Fruit fly (Drosophila melanogaster) whole organism, embryonic: ENCODE results near the gene RpS3.
A peak's percentile ranks its signal among the peaks of the same experiment; 100 is the strongest.

Experiments used
- Adf1 ChIP-seq: fragments of 200-800 bp; sonication (Bioruptor generic); IDR thresholded peaks from 2 replicates; pipeline ENCODE4 v1.3.6; 2022; ENCODE audit warnings: missing biosample characterization, missing genetic modification characterization
- Asciz ChIP-seq: fragments of 200-800 bp; sonication (Bioruptor generic); optimal IDR thresholded peaks from 2 replicates; lab custom pipeline; 2017; ENCODE audit warnings: missing biosample characterization, mild to moderate bottlenecking, missing genetic modification characterization, missing genetic modification reagents
- Atf6 ChIP-seq: fragments of 200-800 bp; sonication (Bioruptor generic); IDR thresholded peaks from 2 replicates; pipeline ENCODE4 v1.3.6; 2022; ENCODE audit warnings: missing biosample characterization, missing genetic modification characterization
- B-H1 ChIP-seq: fragments of 200-800 bp; sonication (Bioruptor generic); IDR thresholded peaks from 3 replicates; pipeline ENCODE4 v1.3.6; 2022; ENCODE audit warnings: missing biosample characterization, missing genetic modification characterization
- C15 ChIP-seq: fragments of 200-800 bp; sonication (Bioruptor generic); IDR thresholded peaks from 3 replicates; pipeline ENCODE4 v1.3.6; 2022; ENCODE audit warnings: missing biosample characterization, missing genetic modification characterization
- CG10654 ChIP-seq: fragments of 200-800 bp; sonication (Bioruptor generic); optimal IDR thresholded peaks from 2 replicates; lab custom pipeline; 2016; ENCODE audit warnings: missing biosample characterization, missing genetic modification characterization
- CG11093 ChIP-seq: fragments of 200-800 bp; sonication (Bioruptor generic); IDR thresholded peaks from 3 replicates; pipeline ENCODE4 v1.3.6; 2022; ENCODE audit warnings: missing biosample characterization, missing genetic modification characterization
- CG13775 ChIP-seq: fragments of 200-800 bp; sonication (Bioruptor generic); optimal IDR thresholded peaks from 3 replicates; lab custom pipeline; 2017; ENCODE audit warnings: missing biosample characterization, mild to moderate bottlenecking, missing genetic modification characterization
- CG14441 ChIP-seq: fragments of 200-800 bp; sonication (Bioruptor generic); IDR thresholded peaks from 2 replicates; pipeline ENCODE4 v1.3.6; 2022; ENCODE audit warnings: missing biosample characterization, missing genetic modification characterization
- CG15073 ChIP-seq: fragments of 200-800 bp; sonication (Bioruptor generic); optimal IDR thresholded peaks from 2 replicates; lab custom pipeline; 2016; ENCODE audit warnings: missing biosample characterization, missing genetic modification characterization
- CG15269 ChIP-seq: fragments of 200-800 bp; sonication (Bioruptor generic); optimal IDR thresholded peaks from 2 replicates; lab custom pipeline; 2018; ENCODE audit warnings: missing biosample characterization, mild to moderate bottlenecking, missing genetic modification characterization, moderate library complexity
- CG15601 ChIP-seq: fragments of 200-800 bp; sonication (Bioruptor generic); optimal IDR thresholded peaks from 3 replicates; lab custom pipeline; 2019; ENCODE audit warnings: missing biosample characterization, mild to moderate bottlenecking, missing genetic modification characterization, moderate library complexity
- CG18476 ChIP-seq: fragments of 200-800 bp; sonication (Bioruptor generic); optimal IDR thresholded peaks from 2 replicates; lab custom pipeline; 2016; ENCODE audit warnings: missing biosample characterization, mild to moderate bottlenecking, missing genetic modification characterization
- CG2116 ChIP-seq: fragments of 200-800 bp; sonication (Bioruptor generic); optimal IDR thresholded peaks from 3 replicates; lab custom pipeline; 2018; ENCODE audit warnings: missing biosample characterization, mild to moderate bottlenecking, missing genetic modification characterization
- CG31224 ChIP-seq: fragments of 200-800 bp; sonication (Bioruptor generic); IDR thresholded peaks from 2 replicates; pipeline ENCODE4 v1.3.6; 2022; ENCODE audit warnings: missing biosample characterization, missing genetic modification characterization
- CG32772 ChIP-seq: fragments of 200-800 bp; sonication (Bioruptor generic); IDR thresholded peaks from 2 replicates; pipeline ENCODE4 v1.3.6; 2022; ENCODE audit warnings: missing biosample characterization, missing genetic modification characterization
- CG3407 ChIP-seq: fragments of 200-800 bp; sonication (Bioruptor generic); optimal IDR thresholded peaks from 2 replicates; lab custom pipeline; 2018; ENCODE audit warnings: missing biosample characterization, mild to moderate bottlenecking, missing genetic modification characterization
- CG4820 ChIP-seq: fragments of 200-800 bp; sonication (Bioruptor generic); optimal IDR thresholded peaks from 3 replicates; lab custom pipeline; 2016; ENCODE audit warnings: missing biosample characterization, missing genetic modification characterization
- CG5245 ChIP-seq: fragments of 200-800 bp; sonication (Bioruptor generic); optimal IDR thresholded peaks from 3 replicates; lab custom pipeline; 2016; ENCODE audit warnings: missing biosample characterization, missing genetic modification characterization
- CG6654 ChIP-seq: fragments of 200-800 bp; sonication (Bioruptor generic); optimal IDR thresholded peaks from 2 replicates; lab custom pipeline; 2017; ENCODE audit warnings: missing biosample characterization, mild to moderate bottlenecking, missing genetic modification characterization
- CHES-1-like ChIP-seq: fragments of 200-800 bp; sonication (Bioruptor generic); optimal IDR thresholded peaks from 2 replicates; lab custom pipeline; 2016; ENCODE audit warnings: missing biosample characterization, missing genetic modification characterization
- CkIIα-i1 ChIP-seq: fragments of 200-800 bp; sonication (Bioruptor generic); IDR thresholded peaks from 2 replicates; pipeline ENCODE4 v1.3.6; 2022; ENCODE audit warnings: missing biosample characterization, missing genetic modification characterization
- D ChIP-seq, 2 experiments: fragments of 200-800 bp in 1 of 2; fragments of >200 bp in 1 of 2; sonication (Bioruptor generic) in 1 of 2; optimal IDR thresholded peaks; 2 replicates in 1 of 2; 3 replicates in 1 of 2; lab custom pipeline; 2017; ENCODE audit warnings: mild to moderate bottlenecking in 1 of 2, missing biosample characterization in 1 of 2, missing genetic modification characterization in 1 of 2, missing genetic modification reagents in 1 of 2
- Doc2 ChIP-seq: fragments of 200-800 bp; sonication (Bioruptor generic); IDR thresholded peaks from 2 replicates; pipeline ENCODE4 v1.3.6; 2022; ENCODE audit warnings: missing biosample characterization, missing genetic modification characterization
- ERR ChIP-seq: fragments of 200-800 bp; sonication (Bioruptor generic); optimal IDR thresholded peaks from 2 replicates; lab custom pipeline; 2016; ENCODE audit warnings: missing biosample characterization, missing genetic modification characterization
- Ets65A ChIP-seq: fragments of 200-800 bp; sonication (Bioruptor generic); peaks from one replicate; lab custom pipeline; 2016; ENCODE audit warnings: missing biosample characterization, missing genetic modification characterization
- H15 ChIP-seq: fragments of 200-800 bp; sonication (Bioruptor generic); IDR thresholded peaks from 3 replicates; pipeline ENCODE4 v1.3.6; 2022; ENCODE audit warnings: missing biosample characterization, missing genetic modification characterization
- HLH4C ChIP-seq: fragments of 200-800 bp; sonication (Bioruptor generic); IDR thresholded peaks from 3 replicates; pipeline ENCODE4 v1.3.6; 2022; ENCODE audit warnings: missing biosample characterization, missing genetic modification characterization; ENCODE audit not compliant: partially characterized antibody
- Hand ChIP-seq: fragments of 200-800 bp; sonication (Bioruptor generic); optimal IDR thresholded peaks from 2 replicates; lab custom pipeline; 2017; ENCODE audit warnings: mild to moderate bottlenecking, missing biosample characterization, missing genetic modification reagents, missing genetic modification characterization
- Kr ChIP-seq: fragments of 200-800 bp; sonication (Bioruptor generic); optimal IDR thresholded peaks from 2 replicates; lab custom pipeline; 2017; ENCODE audit warnings: missing biosample characterization, mild to moderate bottlenecking, missing genetic modification characterization
- Lhr ChIP-seq: fragments of 200-800 bp; sonication (Bioruptor generic); optimal IDR thresholded peaks from 3 replicates; lab custom pipeline; 2017; ENCODE audit warnings: mild to moderate bottlenecking, missing biosample characterization, missing genetic modification reagents, missing genetic modification characterization
- Mes4 ChIP-seq: fragments of 200-800 bp; sonication (Bioruptor generic); optimal IDR thresholded peaks from 2 replicates; lab custom pipeline; 2016; ENCODE audit warnings: missing biosample characterization, missing genetic modification characterization
- Sox102F ChIP-seq: fragments of 200-800 bp; sonication (Bioruptor generic); optimal IDR thresholded peaks from 2 replicates; lab custom pipeline; 2018; ENCODE audit warnings: missing biosample characterization, mild to moderate bottlenecking, missing genetic modification characterization, moderate library complexity
- Taf1 ChIP-seq: fragments of 200-800 bp; sonication (Bioruptor generic); IDR thresholded peaks from 2 replicates; pipeline ENCODE4 v1.3.6; 2022; ENCODE audit warnings: missing biosample characterization, missing genetic modification characterization
- crol ChIP-seq: fragments of 200-800 bp; sonication (Bioruptor generic); IDR thresholded peaks from 2 replicates; pipeline ENCODE4 v1.3.6; 2022; ENCODE audit warnings: missing biosample characterization, missing genetic modification characterization
- danr ChIP-seq: fragments of 200-800 bp; sonication (Bioruptor generic); IDR thresholded peaks from 2 replicates; pipeline ENCODE4 v1.3.6; 2022; ENCODE audit warnings: missing biosample characterization, missing genetic modification characterization
- esg ChIP-seq: fragments of 200-800 bp; sonication (Bioruptor generic); conservative IDR thresholded peaks from 2 replicates; pipeline ENCODE4 v1.3.6; 2022; ENCODE audit warnings: missing biosample characterization, missing genetic modification characterization
- gro ChIP-seq: fragments of 200-800 bp; sonication (Bioruptor generic); optimal IDR thresholded peaks from 2 replicates; lab custom pipeline; 2016; ENCODE audit warnings: missing biosample characterization, missing genetic modification characterization
- gsb ChIP-seq: fragments of 200-800 bp; sonication (Bioruptor generic); IDR thresholded peaks from 2 replicates; pipeline ENCODE4 v1.3.6; 2022; ENCODE audit warnings: missing biosample characterization, missing genetic modification characterization
- h ChIP-seq: fragments of >200 bp; optimal IDR thresholded peaks from 2 replicates; lab custom pipeline; 2017
- hbn ChIP-seq: fragments of 200-800 bp; sonication (Bioruptor generic); IDR thresholded peaks from 2 replicates; pipeline ENCODE4 v1.3.6; 2022; ENCODE audit warnings: missing biosample characterization, missing genetic modification characterization; ENCODE audit not compliant: partially characterized antibody
- kay ChIP-seq: fragments of 200-800 bp; sonication (Bioruptor generic); optimal IDR thresholded peaks from 2 replicates; lab custom pipeline; 2016; ENCODE audit warnings: missing biosample characterization, missing genetic modification characterization
- org-1 ChIP-seq: fragments of 200-800 bp; sonication (Bioruptor generic); optimal IDR thresholded peaks from 2 replicates; lab custom pipeline; 2017; ENCODE audit warnings: missing biosample characterization, missing genetic modification characterization
- pan ChIP-seq, 4 experiments: fragments of >200 bp in 3 of 4; fragments of 200-800 bp in 1 of 4; sonication (Bioruptor generic) in 1 of 4; optimal IDR thresholded peaks in 3 of 4; IDR thresholded peaks in 1 of 4; 2 replicates each; pipeline versions ENCODE4 v1.3.6 to Lab custom; 2017 to 2022; ENCODE audit warnings: missing biosample characterization in 2 of 4, missing genetic modification characterization in 2 of 4, mixed read lengths in 1 of 4
- slbo ChIP-seq: fragments of 200-800 bp; sonication (Bioruptor generic); IDR thresholded peaks from 2 replicates; pipeline ENCODE4 v1.3.6; 2022; ENCODE audit warnings: missing biosample characterization, missing genetic modification characterization
- sqz ChIP-seq: fragments of 200-800 bp; sonication (Bioruptor generic); optimal IDR thresholded peaks from 3 replicates; lab custom pipeline; 2018; ENCODE audit warnings: missing biosample characterization, mild to moderate bottlenecking, missing genetic modification characterization
- unpg ChIP-seq: fragments of 200-800 bp; sonication (Bioruptor generic); optimal IDR thresholded peaks from 3 replicates; lab custom pipeline; 2018; ENCODE audit warnings: missing biosample characterization, mild to moderate bottlenecking, missing genetic modification characterization, moderate library complexity
- usp ChIP-seq: fragments of >200 bp; optimal IDR thresholded peaks from 2 replicates; lab custom pipeline; 2017; ENCODE audit warnings: missing biosample characterization, missing genetic modification characterization
- z ChIP-seq: fragments of 200-800 bp; sonication (Bioruptor generic); IDR thresholded peaks from 3 replicates; pipeline ENCODE4 v1.3.6; 2022; ENCODE audit warnings: missing biosample characterization, missing genetic modification characterization

The RpS3 gene

dm6 chr3R:23355829-23356738 lies 2.5 kb upstream of the RpS3 start, which contains the start of the genes ATPsynCF6 and Sec13 (continued):
- TF ChIP-seq Kr (GFP tag; lab: Kevin White, UChicago) (no peak), z (no peak), CG13775 (GFP tag; lab: Kevin White, UChicago) (peak; percentile 24), Lhr (GFP tag; lab: Kevin White, UChicago) (no peak), HLH4C (GFP tag; lab: Robert Waterston, UW) (peak; percentile 82), CG32772 (peak; percentile 17; the same call in 1 of the 2 replicates), unpg (peak; percentile 46), CG10654 (GFP tag; lab: Kevin White, UChicago) (peak; percentile 9), CkIIα-i1 (no peak), CG5245 (GFP tag; lab: Kevin White, UChicago) (no peak), CG15269 (peak; percentile 45), h (lab: Kevin White, UChicago) (no peak), CG15601 (tag; lab: Kevin White, UChicago) (peak; percentile 37), CG11093 (GFP tag; lab: Robert Waterston, UW) (no peak; the same call in 2 of the 3 replicates), Taf1 (peak; percentile 50), esg (peak; percentile 62; the same call in 1 of the 2 replicates), org-1 (no peak), CHES-1-like (GFP tag; lab: Kevin White, UChicago) (no peak), Asciz (no peak), CG2116 (no peak), crol (GFP tag; lab: Robert Waterston, UW) (no peak), Mes4 (GFP tag; lab: Kevin White, UChicago) (no peak), hbn (GFP tag; lab: Robert Waterston, UW) (peak; percentile 85), D (optimal IDR thresholded peaks at IDR 0.05; lab: Kevin White, UChicago) (no peak), D (GFP tag; optimal IDR thresholded peaks at IDR 0.05; lab: Kevin White, UChicago) (peak; percentile 45), CG3407 (GFP tag; lab: Kevin White, UChicago) (no peak), B-H1 (GFP tag; lab: Robert Waterston, UW) (peak; percentile 18; the same call in 2 of the 3 replicates), Doc2 (GFP tag; lab: Robert Waterston, UW) (no peak), Ets65A (GFP tag; lab: Kevin White, UChicago) (no peak), CG15073 (GFP tag; lab: Kevin White, UChicago) (no peak), CG14441 (GFP tag; lab: Robert Waterston, UW) (peak; percentile 62; the same call in 1 of the 2 replicates), pan (optimal IDR thresholded peaks at IDR 0.05; lab: Kevin White, UChicago) (no peak), pan (GFP tag; optimal IDR thresholded peaks at IDR 0.05 in 1 of 2, IDR thresholded peaks at IDR 0.05 in 1 of 2) (peak in 1 of 2 experiments; percentile 74), kay (GFP tag; lab: Kevin White, UChicago) (peak; percentile 1), CG6654 (no peak), C15 (GFP tag; lab: Robert Waterston, UW) (no peak), gsb (GFP tag; lab: Robert Waterston, UW) (no peak), sqz (GFP tag; lab: Kevin White, UChicago) (peak; percentile 58), CG18476 (GFP tag; lab: Kevin White, UChicago) (peak; percentile 29), Adf1 (GFP tag; lab: Robert Waterston, UW) (no peak), CG31224 (GFP tag; lab: Robert Waterston, UW) (peak; percentile 36; the same call in 1 of the 2 replicates), H15 (GFP tag; lab: Robert Waterston, UW) (peak; percentile 44; the same call in 1 of the 3 replicates), usp (GFP tag; lab: Kevin White, UChicago) (no peak), gro (peak; percentile 53), Hand (GFP tag; lab: Kevin White, UChicago) (no peak), Sox102F (GFP tag; lab: Kevin White, UChicago) (peak; percentile 29), ERR (no peak), danr (GFP tag; lab: Robert Waterston, UW) (no peak), CG4820 (GFP tag; lab: Kevin White, UChicago) (peak; percentile 71), Atf6 (GFP tag; lab: Robert Waterston, UW) (peak; percentile 44), slbo (GFP tag; lab: Robert Waterston, UW) (peak; percentile 77)
